Worm (Caenorhabditis elegans) whole organism, late embryonic: ENCODE measurements around the gene ceh-43.

ENCODE experiments used
- ceh-45 ChIP-seq: fragments of 200-800 bp; sonication (Bioruptor generic); IDR thresholded peaks from 2 replicates; pipeline ENCODE4 v1.3.6; 2022; ENCODE audit warnings: missing genetic modification reagents, missing genetic modification characterization, missing compliant biosample characterization
- fkh-10 ChIP-seq: fragments of 150-350 bp; optimal IDR thresholded peaks from 2 replicates; lab custom pipeline; 2014; ENCODE audit warnings: missing biosample characterization, missing genetic modification reagents, missing genetic modification characterization
- hlh-8 ChIP-seq: sonication (generic microtip); optimal IDR thresholded peaks from 2 replicates; lab custom pipeline; 2016; ENCODE audit warnings: missing genotype, missing genetic modification characterization, missing compliant biosample characterization
- pag-3 ChIP-seq: sonication (generic microtip); optimal IDR thresholded peaks from 2 replicates; lab custom pipeline; 2016; ENCODE audit warnings: missing compliant biosample characterization, missing genetic modification characterization, borderline replicate concordance
- pqm-1 ChIP-seq: sonication (generic microtip); optimal IDR thresholded peaks from 2 replicates; lab custom pipeline; 2016; ENCODE audit warnings: missing genetic modification characterization, missing compliant biosample characterization
- sox-2 ChIP-seq: fragments of 200-800 bp; sonication (Bioruptor generic); IDR thresholded peaks from 2 replicates; pipeline ENCODE4 v1.3.6; 2022; ENCODE audit warnings: missing genetic modification reagents, missing genetic modification characterization, missing compliant biosample characterization
- zip-5 ChIP-seq: sonication (generic microtip); optimal IDR thresholded peaks from 2 replicates; lab custom pipeline; 2016; ENCODE audit warnings: missing genetic modification characterization, missing compliant biosample characterization

DNA sequence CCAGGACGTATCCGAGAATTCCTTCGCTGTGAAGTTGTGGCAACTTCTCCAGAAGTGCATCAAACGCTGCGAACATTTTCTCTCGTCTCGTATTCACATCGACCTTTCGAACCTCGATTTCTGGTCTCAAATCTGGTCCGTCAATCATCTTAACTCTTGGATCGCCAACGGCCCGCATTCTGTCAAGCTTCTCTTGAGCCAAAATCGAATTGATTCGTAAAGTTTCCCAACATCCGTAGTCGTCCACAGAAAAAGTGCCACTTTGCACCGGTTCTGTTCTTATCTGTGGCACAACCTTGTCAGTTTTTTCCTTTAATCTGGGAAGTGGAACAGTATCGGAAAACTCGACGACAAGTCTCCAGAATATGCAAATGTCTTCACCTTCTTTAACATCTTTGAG, 14.5 kb downstream of the ceh-43 start:
- no peak for TF ChIP-seq sox-2 (GFP tag; lab: Robert Waterston, UW)
- TF ChIP-seq hlh-8 = no peak
- TF ChIP-seq pag-3 = no peak
- TF ChIP-seq pqm-1 (tag; lab: Kevin White, UChicago) = no peak
- no peak for TF ChIP-seq ceh-45 (GFP tag; lab: Robert Waterston, UW)
- no peak for TF ChIP-seq zip-5 (tag; lab: Kevin White, UChicago)
- no peak for TF ChIP-seq fkh-10 (GFP tag; lab: Kevin White, UChicago)
